Worm (Caenorhabditis elegans) whole organism, mixed stage, embryonic: ENCODE results near the gene tag-10.

ENCODE experiments used
- bed-3 ChIP-seq: fragments of 200-800 bp; sonication (Bioruptor generic); optimal IDR thresholded peaks from 3 replicates; lab custom pipeline; 2018; ENCODE audit warnings: mild to moderate bottlenecking, missing genetic modification characterization, moderate library complexity, missing compliant biosample characterization
- elt-1 ChIP-seq: sonication (generic microtip); optimal IDR thresholded peaks from 2 replicates; lab custom pipeline; 2017; ENCODE audit warnings: missing genetic modification characterization, mild to moderate bottlenecking, missing compliant biosample characterization, antibody characterized with exemption, moderate library complexity, borderline replicate concordance; ENCODE audit not compliant: insufficient read depth
- nhr-237 ChIP-seq: fragments of 150-350 bp; optimal IDR thresholded peaks from 2 replicates; lab custom pipeline; 2014; ENCODE audit warnings: missing biosample characterization, missing genetic modification characterization
- pha-4 ChIP-seq: fragments of 150-350 bp; optimal IDR thresholded peaks from 2 replicates; lab custom pipeline; 2018; ENCODE audit warnings: missing biosample characterization, missing genetic modification reagents, missing genetic modification characterization
- snpc-4 ChIP-seq: fragments of 150-350 bp; optimal IDR thresholded peaks from 2 replicates; lab custom pipeline; 2014; ENCODE audit warnings: missing biosample characterization, missing genetic modification characterization
- unc-62 ChIP-seq: fragments of 150-350 bp; optimal IDR thresholded peaks from 2 replicates; lab custom pipeline; 2014; ENCODE audit warnings: missing biosample characterization, missing genetic modification reagents, missing genetic modification characterization
- ztf-11 ChIP-seq: fragments of 150-350 bp; optimal IDR thresholded peaks from 2 replicates; lab custom pipeline; 2014; ENCODE audit warnings: missing biosample characterization, missing genetic modification characterization

DNA sequence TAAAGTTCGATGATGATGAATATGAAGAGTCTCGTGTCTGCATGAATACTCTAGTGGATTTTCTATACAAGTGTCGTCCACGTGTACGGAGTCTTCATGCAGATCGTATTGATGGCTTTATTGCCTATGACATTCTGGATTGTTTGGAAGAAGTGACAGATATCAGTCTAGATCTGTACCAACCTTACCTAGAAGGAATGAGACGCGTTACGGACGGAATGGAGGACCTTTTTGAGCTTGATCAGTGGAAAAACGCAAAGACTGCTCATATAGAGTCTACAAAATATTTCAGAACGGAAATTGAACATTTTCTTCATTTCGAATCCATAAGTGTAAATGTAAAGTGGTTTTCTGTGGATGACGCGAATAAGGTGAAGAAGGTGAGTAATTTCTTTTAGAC lies 15.8 kb downstream of the tag-10 start, which contains the start of gene fbxa-169:
- no peak for TF ChIP-seq pha-4 (tag; lab: Kevin White, UChicago)
- no peak for TF ChIP-seq nhr-237 (tag; lab: Kevin White, UChicago)
- TF ChIP-seq unc-62 (GFP tag; lab: Kevin White, UChicago) = no peak
- no peak for TF ChIP-seq bed-3 (GFP tag; lab: Kevin White, UChicago)
- TF ChIP-seq snpc-4 (tag; lab: Kevin White, UChicago) = no peak
- no peak for TF ChIP-seq ztf-11
- no peak for TF ChIP-seq elt-1 (tag; lab: Kevin White, UChicago)
